Fruit fly (Drosophila melanogaster): ENCODE results near the gene Sox21b.

Sox21b gene

dm6 chr3L:14101421-14102130, 29.5 kb downstream of the Sox21b start:
- TF ChIP-seq en (GFP tag; optimal IDR thresholded peaks at IDR 0.05) (no peak), jing (GFP tag; optimal IDR thresholded peaks at IDR 0.05) (no peak), CG34224 (GFP tag; IDR thresholded peaks at IDR 0.05; ENCODE audit: partially characterized antibody) (no peak), gfzf (GFP tag; optimal IDR thresholded peaks at IDR 0.05) (no peak), Hr3 (GFP tag; optimal IDR thresholded peaks at IDR 0.05) (peak; percentile 9), CG8765 (GFP tag; IDR thresholded peaks at IDR 0.05) (no peak), CG3281 (GFP tag; optimal IDR thresholded peaks at IDR 0.05) (no peak), CG12236 (GFP tag; optimal IDR thresholded peaks at IDR 0.05) (no peak), crc (GFP tag; optimal IDR thresholded peaks at IDR 0.05) (no peak), CG33213 (GFP tag; optimal IDR thresholded peaks at IDR 0.05) (no peak), CG12299 (tag; optimal IDR thresholded peaks at IDR 0.05) (no peak), bigmax (GFP tag; optimal IDR thresholded peaks at IDR 0.05) (no peak), Dek (tag; optimal IDR thresholded peaks at IDR 0.05) (no peak), Lpt (GFP tag; optimal IDR thresholded peaks at IDR 0.05) (no peak), ranshi (GFP tag; IDR thresholded peaks at IDR 0.05) (peak; percentile 15; the same call in 1 of the 2 replicates), CG10959 (GFP tag; IDR thresholded peaks at IDR 0.05) (no peak), NK7.1 (GFP tag; optimal IDR thresholded peaks at IDR 0.05) (no peak), wek (GFP tag; optimal IDR thresholded peaks at IDR 0.05) (no peak), CG11695 (GFP tag; IDR thresholded peaks at IDR 0.05) (no peak), stc (GFP tag; IDR thresholded peaks at IDR 0.05) (no peak), nerfin-1 (tag; optimal IDR thresholded peaks at IDR 0.05) (peak; percentile 6), CG18619 (GFP tag; optimal IDR thresholded peaks at IDR 0.05) (no peak), CG17568 (GFP tag; optimal IDR thresholded peaks at IDR 0.05) (no peak), Atf3 (GFP tag; optimal IDR thresholded peaks at IDR 0.05) (no peak), usp (GFP tag; optimal IDR thresholded peaks at IDR 0.05) (no peak), zfh1 (GFP tag; IDR thresholded peaks at IDR 0.05) (0 out of 3 replicates have a peak, but pooled peaks have one; percentile 47), twi (tag; optimal IDR thresholded peaks at IDR 0.05) (no peak), CG2202 (tag; optimal IDR thresholded peaks at IDR 0.05) (no peak), CG16815 (GFP tag; optimal IDR thresholded peaks at IDR 0.05) (no peak), H2.0 (GFP tag; IDR thresholded peaks at IDR 0.05) (no peak), Atf-2 (GFP tag; optimal IDR thresholded peaks at IDR 0.05) (no peak), ci (GFP tag; IDR thresholded peaks at IDR 0.05) (peak; percentile 48; the same call in 1 of the 3 replicates), CG43689 (GFP tag; IDR thresholded peaks at IDR 0.05) (no peak), CG12769 (tag; optimal IDR thresholded peaks at IDR 0.05) (no peak), lov (optimal IDR thresholded peaks at IDR 0.05) (no peak), lov (GFP tag; IDR thresholded peaks at IDR 0.05) (no peak), kni (GFP tag; optimal IDR thresholded peaks at IDR 0.05) (no peak), CG7987 (GFP tag; optimal IDR thresholded peaks at IDR 0.05) (no peak), gro (GFP tag; optimal IDR thresholded peaks at IDR 0.05) (no peak), CG12942 (GFP tag; optimal IDR thresholded peaks at IDR 0.05) (no peak), CG11247 (GFP tag; IDR thresholded peaks at IDR 0.05) (no peak), cas (GFP tag; IDR thresholded peaks at IDR 0.05) (no peak), phol (tag; optimal IDR thresholded peaks at IDR 0.05) (no peak), CG17612 (GFP tag; IDR thresholded peaks at IDR 0.05) (no peak), az2 (GFP tag; optimal IDR thresholded peaks at IDR 0.05) (peak; percentile 34), E2f2 (GFP tag; IDR thresholded peaks at IDR 0.05) (no peak), CG3847 (GFP tag; IDR thresholded peaks at IDR 0.05) (no peak), CG10654 (GFP tag; optimal IDR thresholded peaks at IDR 0.05) (no peak), Ets97D (GFP tag; optimal IDR thresholded peaks at IDR 0.05) (no peak), CG14050 (GFP tag; IDR thresholded peaks at IDR 0.05) (no peak), CG14014 (GFP tag; IDR thresholded peaks at IDR 0.05) (no peak), D19B (GFP tag; optimal IDR thresholded peaks at IDR 0.05) (no peak)
